Worm (Caenorhabditis elegans): ENCODE data around the gene gpx-3.

- TF ChIP-seq ceh-82 (tag; optimal IDR thresholded peaks at IDR 0.05), result no peak
- no peak for TF ChIP-seq ztf-11 (tag; optimal IDR thresholded peaks at IDR 0.05)
- TF ChIP-seq fos-1 (tag; optimal IDR thresholded peaks at IDR 0.05), result no peak
- no peak for TF ChIP-seq ama-1 (optimal IDR thresholded peaks at IDR 0.05)
- no peak for TF ChIP-seq R02D3.7 (tag; optimal IDR thresholded peaks at IDR 0.05)
- TF ChIP-seq unc-62 (GFP tag; optimal IDR thresholded peaks at IDR 0.05), result no peak
- no peak for TF ChIP-seq skn-1 (tag; optimal IDR thresholded peaks at IDR 0.05)
- no peak for TF ChIP-seq ceh-16 (tag; optimal IDR thresholded peaks at IDR 0.05)
- no peak for TF ChIP-seq nhr-11 (tag; optimal IDR thresholded peaks at IDR 0.05)
Measured at ce11 chrX:9589123-9589522, 1.4 kb downstream of the gpx-3 start, which contains the start of gene del-8.
